Worm (Caenorhabditis elegans): ENCODE measurements around the gene E02A10.4.
A peak's percentile ranks its signal among the peaks of the same experiment; 100 is the strongest.

Gene E02A10.4

ce11 chrV:12556904-12557303 is 10.8 kb downstream of the E02A10.4 start:
- no peak for TF ChIP-seq lsl-1 (GFP tag; optimal IDR thresholded peaks at IDR 0.05)
- 0 out of 2 replicates have a peak, but pooled peaks have one; percentile 16 for TF ChIP-seq Y95B8A.8 (GFP tag; IDR thresholded peaks at IDR 0.05)

ce11 chrV:12555872-12556271 is 11.9 kb downstream of the E02A10.4 start:
- 0 out of 2 replicates have a peak, but pooled peaks have one; percentile 45 for TF ChIP-seq Y95B8A.8 (GFP tag; IDR thresholded peaks at IDR 0.05)
- TF ChIP-seq akir-1 (GFP tag; optimal IDR thresholded peaks at IDR 0.05), result no peak

ce11 chrV:12554172-12555031 is 13.3 kb downstream of the E02A10.4 start:
- TF ChIP-seq ceh-58 (GFP tag; IDR thresholded peaks at IDR 0.05) (no peak), C06A6.2 (GFP tag; conservative IDR thresholded peaks at IDR 0.05) (0 out of 2 replicates have a peak, but pooled peaks have one; percentile 14), ama-1 (optimal IDR thresholded peaks at IDR 0.05) (peak; percentile 54), ama-1 (GFP tag; optimal IDR thresholded peaks at IDR 0.05) (no peak), somi-1 (GFP tag; optimal IDR thresholded peaks at IDR 0.05) (peak; percentile 45), ztf-26 (tag; optimal IDR thresholded peaks at IDR 0.05) (peak; percentile 32)

- no peak for TF ChIP-seq egl-44 (GFP tag; IDR thresholded peaks at IDR 0.05)
- TF ChIP-seq F23B12.7 (tag; optimal IDR thresholded peaks at IDR 0.05; ENCODE audit: insufficient read depth), result no peak
- TF ChIP-seq chd-7 (tag; optimal IDR thresholded peaks at IDR 0.05), result peak; percentile 21
- TF ChIP-seq lsy-27 (tag; optimal IDR thresholded peaks at IDR 0.05; ENCODE audit: borderline replicate concordance, insufficient read depth), result no peak
- TF ChIP-seq unc-130 (GFP tag; optimal IDR thresholded peaks at IDR 0.05), result no peak
- TF ChIP-seq cebp-1 (GFP tag; IDR thresholded peaks at IDR 0.05), result no peak
- peak; percentile 7 for TF ChIP-seq cebp-1 (tag; optimal IDR thresholded peaks at IDR 0.05)
- no peak for TF ChIP-seq xnd-1 (tag; optimal IDR thresholded peaks at IDR 0.05)
- no peak for TF ChIP-seq lir-1 (GFP tag; conservative IDR thresholded peaks at IDR 0.05)
- TF ChIP-seq pha-4 (tag; optimal IDR thresholded peaks at IDR 0.05), result no peak
- no peak for TF ChIP-seq F49E8.2 (tag; optimal IDR thresholded peaks at IDR 0.05; ENCODE audit: insufficient read depth)
- TF ChIP-seq aptf-2 (GFP tag; conservative IDR thresholded peaks at IDR 0.05), result no peak
- TF ChIP-seq ets-4 (GFP tag; optimal IDR thresholded peaks at IDR 0.05), result no peak
- no peak for TF ChIP-seq ceh-79 (tag; optimal IDR thresholded peaks at IDR 0.05)
- TF ChIP-seq lin-40 (tag; optimal IDR thresholded peaks at IDR 0.05), result peak; percentile 30
- no peak for TF ChIP-seq ekl-4 (GFP tag; IDR thresholded peaks at IDR 0.05)
- no peak for TF ChIP-seq bed-1 (GFP tag; IDR thresholded peaks at IDR 0.05)
- no peak for TF ChIP-seq F39B2.1 (GFP tag; IDR thresholded peaks at IDR 0.05)
- peak; percentile 59; the same call in 1 of the 2 replicates for TF ChIP-seq C06A6.2 (GFP tag; conservative IDR thresholded peaks at IDR 0.05)
- TF ChIP-seq efl-1 (GFP tag; optimal IDR thresholded peaks at IDR 0.05), result no peak
- no peak for TF ChIP-seq pbrm-1 (GFP tag; IDR thresholded peaks at IDR 0.05)
- TF ChIP-seq F10E7.11 (tag; optimal IDR thresholded peaks at IDR 0.05), result no peak
- TF ChIP-seq hmg-1.2 (GFP tag; IDR thresholded peaks at IDR 0.05), result no peak
- peak; percentile 82 for TF ChIP-seq ztf-26 (tag; optimal IDR thresholded peaks at IDR 0.05)
- TF ChIP-seq B0261.1 (tag; optimal IDR thresholded peaks at IDR 0.05), result no peak
- TF ChIP-seq mcd-1 (GFP tag; IDR thresholded peaks at IDR 0.05), result 0 out of 2 replicates have a peak, but pooled peaks have one; percentile 10
- no peak for TF ChIP-seq Y67H2A.10 (GFP tag; conservative IDR thresholded peaks at IDR 0.05)
- no peak for TF ChIP-seq Y53G8AR.9 (GFP tag; conservative IDR thresholded peaks at IDR 0.05)
- TF ChIP-seq cebp-2 (GFP tag; IDR thresholded peaks at IDR 0.05), result no peak
- peak; percentile 87 for TF ChIP-seq somi-1 (GFP tag; optimal IDR thresholded peaks at IDR 0.05)
- no peak for TF ChIP-seq ccch-3 (GFP tag; optimal IDR thresholded peaks at IDR 0.05)
- no peak for TF ChIP-seq him-1 (tag; optimal IDR thresholded peaks at IDR 0.05)
- peak; percentile 63 for TF ChIP-seq K11D2.4 (GFP tag; IDR thresholded peaks at IDR 0.05)
Measured at ce11 chrV:12553286-12553725, 14.4 kb downstream of the E02A10.4 start.
